Worm (Caenorhabditis elegans): ENCODE measurements around the gene srz-97.

- no peak for TF ChIP-seq ceh-82 (tag; optimal IDR thresholded peaks at IDR 0.05)
- no peak for TF ChIP-seq snpc-4 (tag; optimal IDR thresholded peaks at IDR 0.05)
Measured at ce11 chrV:14481401-14481800, 13.4 kb upstream of the srz-97 start, which contains the start of gene R02D5.7.

All from whole organism, L2 larva.